Worm (Caenorhabditis elegans) whole organism, midembryonic: Measurements from ENCODE around the gene T07D1.3.

Experiments
- T22C8.4 ChIP-seq: fragments of 200-800 bp; sonication (Bioruptor generic); IDR thresholded peaks from 2 replicates; pipeline ENCODE4 v1.3.6; 2022; ENCODE audit warnings: missing genetic modification characterization, missing compliant biosample characterization
- cog-1 ChIP-seq: sonication (generic microtip); optimal IDR thresholded peaks from 2 replicates; lab custom pipeline; 2016; ENCODE audit warnings: missing genetic modification characterization, missing compliant biosample characterization
- flt-1 ChIP-seq: fragments of 200-800 bp; sonication (Bioruptor generic); IDR thresholded peaks from 2 replicates; pipeline ENCODE4 v1.3.6; 2022; ENCODE audit warnings: missing genetic modification characterization, missing compliant biosample characterization
- klf-2 ChIP-seq: fragments of 200-800 bp; sonication (Bioruptor generic); conservative IDR thresholded peaks from 2 replicates; pipeline ENCODE4 v1.3.6; 2022; ENCODE audit warnings: missing genetic modification reagents, missing genetic modification characterization, missing compliant biosample characterization
- med-1 ChIP-seq: sonication (generic microtip); optimal IDR thresholded peaks from 2 replicates; lab custom pipeline; 2017; ENCODE audit warnings: missing genetic modification characterization, mild to moderate bottlenecking, missing compliant biosample characterization, antibody characterized with exemption, missing genetic modification reagents; ENCODE audit not compliant: insufficient read depth
- ref-1 ChIP-seq: fragments of 200-800 bp; sonication (Bioruptor generic); conservative IDR thresholded peaks from 2 replicates; pipeline ENCODE4 v1.3.6; 2022; ENCODE audit warnings: missing genetic modification reagents, missing genetic modification characterization, missing compliant biosample characterization
- tab-1 ChIP-seq: fragments of 200-800 bp; sonication (Bioruptor generic); IDR thresholded peaks from 2 replicates; pipeline ENCODE4 v1.3.6; 2022; ENCODE audit warnings: missing genetic modification characterization, missing compliant biosample characterization
- ztf-23 ChIP-seq: fragments of 200-800 bp; sonication (Bioruptor generic); IDR thresholded peaks from 2 replicates; pipeline ENCODE4 v1.3.6; 2022; ENCODE audit warnings: missing genetic modification reagents, missing genetic modification characterization, missing compliant biosample characterization

DNA sequence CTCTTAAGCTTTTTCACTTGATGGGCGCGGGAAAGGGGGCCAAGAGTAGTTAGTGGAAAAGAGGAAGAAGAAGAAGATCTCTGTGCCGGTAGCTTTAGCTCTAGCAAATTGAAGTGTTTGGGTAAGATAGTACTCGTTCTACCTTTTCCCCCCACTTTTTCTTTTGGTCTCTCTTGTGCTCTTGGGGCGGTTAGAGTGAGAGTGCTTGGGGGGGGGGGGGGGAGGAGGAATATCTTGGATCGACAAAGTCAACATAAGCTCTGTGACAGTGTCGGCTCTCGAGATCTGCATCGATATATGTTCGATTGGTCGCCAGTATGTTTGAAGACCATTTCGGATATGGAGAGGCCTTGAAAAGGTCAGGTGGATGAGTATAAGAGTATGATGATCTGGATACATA, 16.6 kb upstream of the T07D1.3 start, which contains the start of gene fox-1:
- TF ChIP-seq ref-1 (GFP tag; lab: Robert Waterston, UW), result no peak
- no peak for TF ChIP-seq cog-1
- TF ChIP-seq klf-2 (GFP tag; lab: Robert Waterston, UW), result no peak
- TF ChIP-seq T22C8.4 (GFP tag; lab: Robert Waterston, UW), result no peak
- no peak for TF ChIP-seq tab-1 (GFP tag; lab: Robert Waterston, UW)
- TF ChIP-seq flt-1 (GFP tag; lab: Robert Waterston, UW), result no peak
- TF ChIP-seq med-1 (GFP tag; lab: Kevin White, UChicago), result no peak
- no peak for TF ChIP-seq ztf-23 (GFP tag; lab: Robert Waterston, UW)
